Fruit fly (Drosophila melanogaster) whole organism, embryonic: Measurements from ENCODE around the gene CG13484.

Source experiments
- Blimp-1 ChIP-seq: fragments of 200-800 bp; sonication (Bioruptor generic); optimal IDR thresholded peaks from 3 replicates; lab custom pipeline; 2018; ENCODE audit warnings: missing biosample characterization, missing genetic modification characterization, mild to moderate bottlenecking, moderate library complexity, missing genetic modification reagents
- C15 ChIP-seq: fragments of 200-800 bp; sonication (Bioruptor generic); IDR thresholded peaks from 3 replicates; pipeline ENCODE4 v1.3.6; 2022; ENCODE audit warnings: missing biosample characterization, missing genetic modification characterization
- CG1024 ChIP-seq: fragments of 200-800 bp; sonication (Bioruptor generic); IDR thresholded peaks from 2 replicates; pipeline ENCODE4 v1.3.6; 2022; ENCODE audit warnings: missing biosample characterization, missing genetic modification characterization
- CG3065 ChIP-seq: fragments of 200-800 bp; sonication (Bioruptor generic); optimal IDR thresholded peaks from 2 replicates; lab custom pipeline; 2016; ENCODE audit warnings: missing biosample characterization, missing genetic modification characterization
- CG3847 ChIP-seq: fragments of 200-800 bp; sonication (Bioruptor generic); IDR thresholded peaks from 2 replicates; pipeline ENCODE4 v1.3.6; 2022; ENCODE audit warnings: missing biosample characterization, missing genetic modification characterization
- CG43689 ChIP-seq: fragments of 200-800 bp; sonication (Bioruptor generic); IDR thresholded peaks from 2 replicates; pipeline ENCODE4 v1.3.6; 2022; ENCODE audit warnings: missing biosample characterization, missing genetic modification characterization
- CG6254 ChIP-seq: fragments of 200-800 bp; sonication (Bioruptor generic); optimal IDR thresholded peaks from 3 replicates; lab custom pipeline; 2017; ENCODE audit warnings: mild to moderate bottlenecking, missing biosample characterization, missing genetic modification reagents, missing genetic modification characterization
- CG8089 ChIP-seq: fragments of 200-800 bp; sonication (Bioruptor generic); optimal IDR thresholded peaks from 3 replicates; lab custom pipeline; 2016; ENCODE audit warnings: missing biosample characterization, missing genetic modification characterization
- Camta ChIP-seq: fragments of 200-800 bp; sonication (Bioruptor generic); optimal IDR thresholded peaks from 2 replicates; lab custom pipeline; 2016; ENCODE audit warnings: missing biosample characterization, missing genetic modification characterization
- dmrt99B ChIP-seq: fragments of 200-800 bp; sonication (Bioruptor generic); optimal IDR thresholded peaks from 2 replicates; lab custom pipeline; 2018; ENCODE audit warnings: missing biosample characterization, mild to moderate bottlenecking, missing genetic modification characterization, moderate library complexity
- grn ChIP-seq: fragments of 200-800 bp; sonication (Bioruptor generic); optimal IDR thresholded peaks from 3 replicates; lab custom pipeline; 2017; ENCODE audit warnings: missing biosample characterization, missing genetic modification characterization
- psq ChIP-seq: fragments of 200-800 bp; sonication (Bioruptor generic); optimal IDR thresholded peaks from 2 replicates; lab custom pipeline; 2017; ENCODE audit warnings: missing biosample characterization, missing genetic modification characterization

- no peak for TF ChIP-seq CG1024 (GFP tag; lab: Robert Waterston, UW)
- no peak for TF ChIP-seq C15 (GFP tag; lab: Robert Waterston, UW)
- no peak for TF ChIP-seq CG8089
- no peak for TF ChIP-seq grn (GFP tag; lab: Kevin White, UChicago)
- no peak for TF ChIP-seq psq (GFP tag; lab: Kevin White, UChicago)
- no peak for TF ChIP-seq CG6254 (GFP tag; lab: Kevin White, UChicago)
- no peak for TF ChIP-seq CG3847
- no peak for TF ChIP-seq Blimp-1 (GFP tag; lab: Kevin White, UChicago)
- no peak for TF ChIP-seq dmrt99B
- TF ChIP-seq CG3065 (GFP tag; lab: Kevin White, UChicago): no peak
- TF ChIP-seq Camta (GFP tag; lab: Kevin White, UChicago): no peak
- no peak for TF ChIP-seq CG43689 (GFP tag; lab: Robert Waterston, UW)
Measured at dm6 chr3L:14034476-14034875, 18.4 kb downstream of the CG13484 start, which contains the start of gene CG6661.
